Fruit fly (Drosophila melanogaster): ENCODE measurements around the gene CG14411.
A peak's percentile ranks its signal among the peaks of the same experiment; 100 is the strongest.

CG14411 gene

DNA sequence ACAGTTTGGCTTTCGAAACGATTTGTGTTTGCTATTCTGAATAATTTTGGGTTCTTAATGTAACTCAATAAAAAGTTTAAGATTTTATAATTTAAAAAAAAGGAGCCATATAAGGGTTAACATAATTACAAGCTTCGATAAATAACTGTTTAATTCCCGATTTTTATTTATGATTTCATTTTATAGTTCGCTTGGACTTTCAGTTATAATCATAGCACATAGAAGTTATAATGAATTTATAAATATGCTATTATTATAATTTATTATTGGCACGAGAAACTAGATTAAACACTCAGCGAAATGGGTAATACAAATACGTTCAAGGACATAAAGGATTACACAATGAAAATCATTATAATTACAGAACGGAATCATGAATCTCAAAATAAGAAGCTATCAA lies 4.0 kb downstream of the CG14411 start, which contains the start of gene CG14410:
Gene CG14410, plus strand, starts transcription at position 301 of the 400 bp plus-strand sequence.
- TF ChIP-seq NC2β (GFP tag; optimal IDR thresholded peaks at IDR 0.05) (no peak), CG3065 (GFP tag; optimal IDR thresholded peaks at IDR 0.05) (no peak), Ravus (GFP tag; IDR thresholded peaks at IDR 0.05) (no peak), CG10654 (GFP tag; optimal IDR thresholded peaks at IDR 0.05) (no peak), z (GFP tag; IDR thresholded peaks at IDR 0.05) (no peak), CkIIα-i1 (GFP tag; IDR thresholded peaks at IDR 0.05) (no peak), CG12942 (GFP tag; optimal IDR thresholded peaks at IDR 0.05) (no peak), salm (tag; optimal IDR thresholded peaks at IDR 0.05) (no peak), mam (GFP tag; optimal IDR thresholded peaks at IDR 0.05) (no peak), tgo (GFP tag; IDR thresholded peaks at IDR 0.05) (no peak), Hr51 (GFP tag; optimal IDR thresholded peaks at IDR 0.05) (no peak), lbe (GFP tag; optimal IDR thresholded peaks at IDR 0.05) (no peak), YL-1 (GFP tag; optimal IDR thresholded peaks at IDR 0.05) (no peak), Neu2 (GFP tag; optimal IDR thresholded peaks at IDR 0.05; ENCODE audit: borderline replicate concordance) (no peak), unpg (GFP tag; optimal IDR thresholded peaks at IDR 0.05) (no peak)

DNA sequence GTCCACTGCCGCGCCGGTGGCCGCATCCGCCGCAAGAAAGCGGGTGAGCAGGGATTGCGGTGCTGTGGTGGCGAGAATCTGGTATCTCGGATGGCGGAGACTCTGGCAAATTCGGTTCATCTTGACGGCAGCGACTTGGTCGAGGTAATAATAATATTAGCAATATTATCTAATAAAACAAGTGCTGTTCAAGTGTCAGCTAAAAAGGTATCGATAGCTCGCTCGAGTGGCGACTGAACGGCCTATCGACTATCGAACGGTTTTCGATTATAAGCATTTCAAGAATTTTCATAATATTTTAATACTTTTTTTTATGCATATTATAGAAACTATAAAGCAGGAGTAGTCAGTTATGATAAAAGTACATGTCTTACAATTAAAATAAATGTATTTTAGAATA lies 5.5 kb downstream of the CG14411 start, which contains the start of gene Grx5:
Gene Grx5, minus strand, starts transcription at position 216 of the 400 bp plus-strand sequence.
- no peak for TF ChIP-seq klu (GFP tag; IDR thresholded peaks at IDR 0.05)
- peak; percentile 2 for TF ChIP-seq stwl (tag; optimal IDR thresholded peaks at IDR 0.05)
- peak; percentile 73 for TF ChIP-seq MESR4 (GFP tag; optimal IDR thresholded peaks at IDR 0.05)
- peak; percentile 48; the same call in 1 of the 3 replicates for TF ChIP-seq CG7963 (GFP tag; IDR thresholded peaks at IDR 0.05; ENCODE audit: partially characterized antibody)
- TF ChIP-seq CG12942 (GFP tag; optimal IDR thresholded peaks at IDR 0.05), result no peak
- peak; percentile 45 for TF ChIP-seq Bgb (GFP tag; IDR thresholded peaks at IDR 0.05; ENCODE audit: partially characterized antibody)
- no peak for TF ChIP-seq Neu2 (GFP tag; optimal IDR thresholded peaks at IDR 0.05; ENCODE audit: borderline replicate concordance)
- no peak for TF ChIP-seq CG8388 (GFP tag; optimal IDR thresholded peaks at IDR 0.05)
- TF ChIP-seq Six4 (GFP tag; optimal IDR thresholded peaks at IDR 0.05), result no peak
- TF ChIP-seq fru (optimal IDR thresholded peaks at IDR 0.05), result no peak
- TF ChIP-seq CG31365 (tag; optimal IDR thresholded peaks at IDR 0.05), result no peak
- TF ChIP-seq Deaf1 (tag; optimal IDR thresholded peaks at IDR 0.05), result no peak
- no peak for TF ChIP-seq CG8924 (tag; optimal IDR thresholded peaks at IDR 0.05)
- no peak for TF ChIP-seq vfl (GFP tag; optimal IDR thresholded peaks at IDR 0.05)
- TF ChIP-seq Hr39 (optimal IDR thresholded peaks at IDR 0.05), result no peak
- peak; percentile 69 for TF ChIP-seq Scr (GFP tag; IDR thresholded peaks at IDR 0.05; ENCODE audit: partially characterized antibody)
- TF ChIP-seq fd3F (GFP tag; optimal IDR thresholded peaks at IDR 0.05), result no peak
- TF ChIP-seq HLH4C (GFP tag; IDR thresholded peaks at IDR 0.05; ENCODE audit: partially characterized antibody), result peak; percentile 61; the same call in 1 of the 3 replicates
- TF ChIP-seq E2f2 (GFP tag; IDR thresholded peaks at IDR 0.05), result 0 out of 2 replicates have a peak, but pooled peaks have one; percentile 11
- TF ChIP-seq Dek (tag; optimal IDR thresholded peaks at IDR 0.05), result no peak
- TF ChIP-seq Dfd (GFP tag; optimal IDR thresholded peaks at IDR 0.05), result no peak
- TF ChIP-seq CG34422 (GFP tag; IDR thresholded peaks at IDR 0.05), result no peak
- TF ChIP-seq kni (GFP tag; optimal IDR thresholded peaks at IDR 0.05), result no peak
- no peak for TF ChIP-seq pnt (GFP tag; optimal IDR thresholded peaks at IDR 0.05)
- TF ChIP-seq dpn (GFP tag; optimal IDR thresholded peaks at IDR 0.05), result no peak
- TF ChIP-seq NfI (GFP tag; optimal IDR thresholded peaks at IDR 0.05), result no peak
- TF ChIP-seq ems (GFP tag; optimal IDR thresholded peaks at IDR 0.05), result no peak
- TF ChIP-seq shn (GFP tag; optimal IDR thresholded peaks at IDR 0.05), result no peak
- no peak for TF ChIP-seq row (GFP tag; IDR thresholded peaks at IDR 0.05)
- TF ChIP-seq ap (GFP tag; IDR thresholded peaks at IDR 0.05), result no peak
- no peak for TF ChIP-seq CG10543 (GFP tag; optimal IDR thresholded peaks at IDR 0.05)
- TF ChIP-seq CG2678 (tag; optimal IDR thresholded peaks at IDR 0.05), result no peak
- TF ChIP-seq otp (GFP tag; IDR thresholded peaks at IDR 0.05), result no peak
- TF ChIP-seq Abd-B (GFP tag; optimal IDR thresholded peaks at IDR 0.05), result no peak
- no peak for TF ChIP-seq fd96Cb (tag; optimal IDR thresholded peaks at IDR 0.05)
- no peak for TF ChIP-seq CG1024 (GFP tag; IDR thresholded peaks at IDR 0.05)
- TF ChIP-seq nerfin-2 (GFP tag; IDR thresholded peaks at IDR 0.05; ENCODE audit: partially characterized antibody), result peak; percentile 55; the same call in 1 of the 2 replicates
- TF ChIP-seq CG11695 (GFP tag; IDR thresholded peaks at IDR 0.05), result no peak
